Fruit fly (Drosophila melanogaster): ENCODE measurements around the gene fz2.
A peak's percentile ranks its signal among the peaks of the same experiment; 100 is the strongest.

Gene fz2

dm6 chr3L:19170426-19170825, 64.7 kb downstream of the fz2 start (continued):
- TF ChIP-seq HHEX (GFP tag; optimal IDR thresholded peaks at IDR 0.05) (peak; percentile 1), CG6791 (GFP tag; IDR thresholded peaks at IDR 0.05; ENCODE audit: partially characterized antibody) (peak; percentile 62; the same call in 2 of the 3 replicates), CG12659 (GFP tag; optimal IDR thresholded peaks at IDR 0.05) (no peak), Bdp1 (GFP tag; optimal IDR thresholded peaks at IDR 0.05) (no peak), CG33557 (GFP tag; optimal IDR thresholded peaks at IDR 0.05) (peak; percentile 56), Dip3 (GFP tag; optimal IDR thresholded peaks at IDR 0.05) (no peak), corto (GFP tag; optimal IDR thresholded peaks at IDR 0.05) (no peak), fru (optimal IDR thresholded peaks at IDR 0.05) (no peak), Doc2 (GFP tag; IDR thresholded peaks at IDR 0.05) (no peak), CG11504 (tag; optimal IDR thresholded peaks at IDR 0.05) (peak; percentile 5), cg (GFP tag; optimal IDR thresholded peaks at IDR 0.05) (no peak), klu (GFP tag; IDR thresholded peaks at IDR 0.05) (no peak), CG6689 (GFP tag; IDR thresholded peaks at IDR 0.05) (no peak), Meics (GFP tag; optimal IDR thresholded peaks at IDR 0.05) (no peak), ab (GFP tag; optimal IDR thresholded peaks at IDR 0.05) (no peak), zen (tag; optimal IDR thresholded peaks at IDR 0.05) (no peak), CG7987 (GFP tag; optimal IDR thresholded peaks at IDR 0.05) (peak; percentile 37), Eip74EF (GFP tag; optimal IDR thresholded peaks at IDR 0.05) (peak in 1 of 2 experiments; percentile 26), vvl (GFP tag; IDR thresholded peaks at IDR 0.05) (peak; percentile 79), slbo (GFP tag; IDR thresholded peaks at IDR 0.05) (peak; percentile 44), Mes4 (GFP tag; optimal IDR thresholded peaks at IDR 0.05) (peak; percentile 32), Ets97D (GFP tag; optimal IDR thresholded peaks at IDR 0.05) (no peak), CG17568 (GFP tag; optimal IDR thresholded peaks at IDR 0.05) (no peak), CG32767 (GFP tag; IDR thresholded peaks at IDR 0.05) (no peak), NC2β (GFP tag; optimal IDR thresholded peaks at IDR 0.05) (peak; percentile 21), CG12071 (GFP tag; optimal IDR thresholded peaks at IDR 0.05) (no peak), CG8290 (GFP tag; optimal IDR thresholded peaks at IDR 0.05) (no peak), CG8290 (tag; optimal IDR thresholded peaks at IDR 0.05) (peak in 1 of 2 experiments; percentile 72), CG4707 (GFP tag; optimal IDR thresholded peaks at IDR 0.05) (peak; percentile 21), CTCF (GFP tag; optimal IDR thresholded peaks at IDR 0.05) (no peak), CG12942 (GFP tag; optimal IDR thresholded peaks at IDR 0.05) (no peak), z (GFP tag; IDR thresholded peaks at IDR 0.05) (peak; percentile 88), CoRest (tag; optimal IDR thresholded peaks at IDR 0.05) (no peak), sd (tag; optimal IDR thresholded peaks at IDR 0.05) (peak; percentile 46), CG6654 (GFP tag; optimal IDR thresholded peaks at IDR 0.05) (no peak), CG12744 (GFP tag; optimal IDR thresholded peaks at IDR 0.05) (no peak), NK7.1 (GFP tag; optimal IDR thresholded peaks at IDR 0.05) (no peak), inv (GFP tag; IDR thresholded peaks at IDR 0.05; ENCODE audit: partially characterized antibody) (0 out of 2 replicates have a peak, but pooled peaks have one; percentile 22), ci (GFP tag; IDR thresholded peaks at IDR 0.05) (peak; percentile 66; the same call in 1 of the 3 replicates), CG13123 (GFP tag; optimal IDR thresholded peaks at IDR 0.05) (no peak), CG1602 (GFP tag; optimal IDR thresholded peaks at IDR 0.05) (no peak), Xbp1 (GFP tag; optimal IDR thresholded peaks at IDR 0.05) (no peak), sens (GFP tag) (peak; percentile 83), Neu2 (GFP tag; optimal IDR thresholded peaks at IDR 0.05; ENCODE audit: borderline replicate concordance) (no peak), CG11723 (GFP tag; optimal IDR thresholded peaks at IDR 0.05) (no peak), ranshi (GFP tag; IDR thresholded peaks at IDR 0.05) (no peak), Spps (tag; optimal IDR thresholded peaks at IDR 0.05) (no peak), eyg (GFP tag; optimal IDR thresholded peaks at IDR 0.05) (no peak), Dip2 (GFP tag; IDR thresholded peaks at IDR 0.05) (no peak), CG15479 (GFP tag; optimal IDR thresholded peaks at IDR 0.05) (peak; percentile 50), CHES-1-like (GFP tag; optimal IDR thresholded peaks at IDR 0.05) (no peak), CG3847 (GFP tag; IDR thresholded peaks at IDR 0.05) (no peak), CG15269 (tag; optimal IDR thresholded peaks at IDR 0.05) (peak; percentile 10)
